Worm (Caenorhabditis elegans) whole organism, midembryonic: ENCODE measurements around the gene sri-32.

ENCODE experiments used
- T22C8.4 ChIP-seq: fragments of 200-800 bp; sonication (Bioruptor generic); IDR thresholded peaks from 2 replicates; pipeline ENCODE4 v1.3.6; 2022; ENCODE audit warnings: missing genetic modification characterization, missing compliant biosample characterization
- cog-1 ChIP-seq: sonication (generic microtip); optimal IDR thresholded peaks from 2 replicates; lab custom pipeline; 2016; ENCODE audit warnings: missing genetic modification characterization, missing compliant biosample characterization
- flt-1 ChIP-seq: fragments of 200-800 bp; sonication (Bioruptor generic); IDR thresholded peaks from 2 replicates; pipeline ENCODE4 v1.3.6; 2022; ENCODE audit warnings: missing genetic modification characterization, missing compliant biosample characterization
- klf-2 ChIP-seq: fragments of 200-800 bp; sonication (Bioruptor generic); conservative IDR thresholded peaks from 2 replicates; pipeline ENCODE4 v1.3.6; 2022; ENCODE audit warnings: missing genetic modification reagents, missing genetic modification characterization, missing compliant biosample characterization
- med-1 ChIP-seq: sonication (generic microtip); optimal IDR thresholded peaks from 2 replicates; lab custom pipeline; 2017; ENCODE audit warnings: missing genetic modification characterization, mild to moderate bottlenecking, missing compliant biosample characterization, antibody characterized with exemption, missing genetic modification reagents; ENCODE audit not compliant: insufficient read depth
- tab-1 ChIP-seq: fragments of 200-800 bp; sonication (Bioruptor generic); IDR thresholded peaks from 2 replicates; pipeline ENCODE4 v1.3.6; 2022; ENCODE audit warnings: missing genetic modification characterization, missing compliant biosample characterization
- ztf-23 ChIP-seq: fragments of 200-800 bp; sonication (Bioruptor generic); IDR thresholded peaks from 2 replicates; pipeline ENCODE4 v1.3.6; 2022; ENCODE audit warnings: missing genetic modification reagents, missing genetic modification characterization, missing compliant biosample characterization
- ztf-29 ChIP-seq: fragments of 200-800 bp; sonication (Bioruptor generic); IDR thresholded peaks from 2 replicates; pipeline ENCODE4 v1.3.6; 2022; ENCODE audit warnings: missing genetic modification reagents, missing genetic modification characterization, missing compliant biosample characterization

DNA sequence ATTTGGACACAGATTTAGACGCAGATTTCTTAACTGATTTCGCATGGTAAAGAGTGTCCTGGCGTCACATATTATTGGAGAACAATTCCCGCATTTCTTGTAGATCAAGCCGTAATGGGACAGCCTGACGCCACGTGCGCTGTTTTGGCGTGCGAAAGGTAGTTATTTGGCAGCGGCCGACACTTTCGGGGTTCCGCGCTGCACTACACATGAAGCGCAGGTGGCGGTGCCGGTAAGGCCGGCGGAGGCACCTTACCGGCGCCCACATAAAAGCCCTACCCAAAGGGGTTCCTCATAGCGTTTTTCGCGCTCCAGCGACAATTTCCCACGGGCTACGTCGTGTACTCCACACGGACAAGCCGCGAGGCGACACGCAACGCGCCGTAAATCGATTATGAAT lies 44.2 kb downstream of the sri-32 start:
- no peak for TF ChIP-seq med-1 (GFP tag; lab: Kevin White, UChicago)
- TF ChIP-seq ztf-23: no peak
- TF ChIP-seq klf-2 (GFP tag; lab: Robert Waterston, UW): no peak
- no peak for TF ChIP-seq ztf-29 (GFP tag; lab: Robert Waterston, UW)
- TF ChIP-seq flt-1 (GFP tag; lab: Robert Waterston, UW): no peak
- no peak for TF ChIP-seq tab-1 (GFP tag; lab: Robert Waterston, UW)
- TF ChIP-seq cog-1 (tag; lab: Kevin White, UChicago): no peak
- no peak for TF ChIP-seq T22C8.4 (GFP tag; lab: Robert Waterston, UW)
